Fruit fly (Drosophila melanogaster): ENCODE results near the gene KrT95D.

KrT95D gene

DNA sequence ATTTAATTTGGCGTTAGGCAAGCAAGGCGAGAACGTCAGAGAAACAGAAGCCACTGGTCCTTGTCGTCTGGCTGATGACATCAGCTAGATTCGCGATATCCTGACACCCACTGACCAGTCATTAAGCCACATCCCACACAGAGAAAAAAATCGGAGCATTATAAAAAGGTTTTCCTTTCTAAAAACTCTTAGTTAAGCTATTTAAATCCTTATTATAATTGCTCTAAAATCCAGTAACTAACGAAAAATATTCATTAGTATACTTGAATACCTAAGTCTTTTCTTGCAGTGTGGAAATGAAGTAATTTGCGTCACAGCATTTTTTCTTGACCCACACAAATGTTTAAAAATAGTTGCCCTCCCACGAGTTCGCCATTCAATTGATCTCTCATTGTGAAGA is 37.2 kb upstream of the KrT95D start (continued):
- no peak for TF ChIP-seq ci (GFP tag; IDR thresholded peaks at IDR 0.05)
- no peak for TF ChIP-seq fd64A (GFP tag; optimal IDR thresholded peaks at IDR 0.05)
- peak; percentile 31 for TF ChIP-seq mam (GFP tag; optimal IDR thresholded peaks at IDR 0.05)
- no peak for TF ChIP-seq vvl (GFP tag; IDR thresholded peaks at IDR 0.05)
- no peak for TF ChIP-seq C15 (GFP tag; IDR thresholded peaks at IDR 0.05)
- peak; percentile 23 for TF ChIP-seq CG10209 (GFP tag; optimal IDR thresholded peaks at IDR 0.05)
- no peak for TF ChIP-seq Mes4 (GFP tag; optimal IDR thresholded peaks at IDR 0.05)
- TF ChIP-seq Deaf1 (tag; optimal IDR thresholded peaks at IDR 0.05): no peak
- no peak for TF ChIP-seq Trl (optimal IDR thresholded peaks at IDR 0.05)
- no peak for TF ChIP-seq Trl (GFP tag; optimal IDR thresholded peaks at IDR 0.05)
- TF ChIP-seq CG9437 (GFP tag; optimal IDR thresholded peaks at IDR 0.05): no peak
- TF ChIP-seq gsb (GFP tag; IDR thresholded peaks at IDR 0.05): no peak
- no peak for TF ChIP-seq Abd-B (GFP tag; optimal IDR thresholded peaks at IDR 0.05)
- TF ChIP-seq CG17612 (GFP tag; IDR thresholded peaks at IDR 0.05): no peak
- TF ChIP-seq CG6813 (GFP tag; optimal IDR thresholded peaks at IDR 0.05): no peak
- no peak for TF ChIP-seq CG17186 (GFP tag; optimal IDR thresholded peaks at IDR 0.05)
- no peak for TF ChIP-seq CG17328 (GFP tag; IDR thresholded peaks at IDR 0.05)
- TF ChIP-seq Hr3 (GFP tag; optimal IDR thresholded peaks at IDR 0.05): no peak
- TF ChIP-seq CG17568 (GFP tag; optimal IDR thresholded peaks at IDR 0.05): no peak
- no peak for TF ChIP-seq E2f1 (GFP tag; IDR thresholded peaks at IDR 0.05)
- no peak for TF ChIP-seq dmrt11E (tag; optimal IDR thresholded peaks at IDR 0.05)
- TF ChIP-seq CG12659 (GFP tag; optimal IDR thresholded peaks at IDR 0.05): peak; percentile 4
- no peak for TF ChIP-seq CG2202 (tag; optimal IDR thresholded peaks at IDR 0.05)
- TF ChIP-seq Drgx (GFP tag; IDR thresholded peaks at IDR 0.05): no peak
- TF ChIP-seq CG11696 (GFP tag; IDR thresholded peaks at IDR 0.05): no peak
- no peak for TF ChIP-seq dan (GFP tag; IDR thresholded peaks at IDR 0.05)
- TF ChIP-seq shn (GFP tag; optimal IDR thresholded peaks at IDR 0.05): no peak
- TF ChIP-seq Lhr (GFP tag; optimal IDR thresholded peaks at IDR 0.05): no peak
- no peak for TF ChIP-seq dm (GFP tag; optimal IDR thresholded peaks at IDR 0.05)
- TF ChIP-seq Xbp1 (GFP tag; optimal IDR thresholded peaks at IDR 0.05): peak; percentile 23
- no peak for TF ChIP-seq Opbp (GFP tag; IDR thresholded peaks at IDR 0.05; ENCODE audit: partially characterized antibody)
- TF ChIP-seq Fer1 (GFP tag; optimal IDR thresholded peaks at IDR 0.05): peak; percentile 26
- TF ChIP-seq sens (GFP tag): peak; percentile 74
- no peak for TF ChIP-seq H15 (GFP tag; IDR thresholded peaks at IDR 0.05)
- TF ChIP-seq Nf-YB (GFP tag; optimal IDR thresholded peaks at IDR 0.05): no peak
- no peak for TF ChIP-seq CG1603 (tag; optimal IDR thresholded peaks at IDR 0.05)
- TF ChIP-seq Sox100B (GFP tag; optimal IDR thresholded peaks at IDR 0.05): no peak
- TF ChIP-seq Atf6 (GFP tag; IDR thresholded peaks at IDR 0.05): 0 out of 2 replicates have a peak, but pooled peaks have one; percentile 25
- no peak for TF ChIP-seq tx (GFP tag; optimal IDR thresholded peaks at IDR 0.05)
- TF ChIP-seq Ssrp (tag; optimal IDR thresholded peaks at IDR 0.05): no peak
- TF ChIP-seq amos (GFP tag; IDR thresholded peaks at IDR 0.05; ENCODE audit: partially characterized antibody): no peak
- TF ChIP-seq Six4 (GFP tag; optimal IDR thresholded peaks at IDR 0.05): no peak
- no peak for TF ChIP-seq CG1602 (GFP tag; optimal IDR thresholded peaks at IDR 0.05)
- no peak for TF ChIP-seq al (GFP tag; IDR thresholded peaks at IDR 0.05)
- TF ChIP-seq kni (GFP tag; optimal IDR thresholded peaks at IDR 0.05): no peak
- TF ChIP-seq CG1792 (GFP tag; optimal IDR thresholded peaks at IDR 0.05): no peak
- no peak for TF ChIP-seq salm (tag; optimal IDR thresholded peaks at IDR 0.05)
- no peak for TF ChIP-seq CG10543 (GFP tag; optimal IDR thresholded peaks at IDR 0.05)
- no peak for TF ChIP-seq Fer2 (tag; optimal IDR thresholded peaks at IDR 0.05)
- peak; percentile 16 for TF ChIP-seq CG17385 (GFP tag; optimal IDR thresholded peaks at IDR 0.05)
- no peak for TF ChIP-seq ewg (GFP tag; optimal IDR thresholded peaks at IDR 0.05)
- no peak for TF ChIP-seq bsh (GFP tag; optimal IDR thresholded peaks at IDR 0.05)

All from whole organism, embryonic.